Fruit fly (Drosophila melanogaster): ENCODE results near the gene Socs16D.

The Socs16D gene

DNA sequence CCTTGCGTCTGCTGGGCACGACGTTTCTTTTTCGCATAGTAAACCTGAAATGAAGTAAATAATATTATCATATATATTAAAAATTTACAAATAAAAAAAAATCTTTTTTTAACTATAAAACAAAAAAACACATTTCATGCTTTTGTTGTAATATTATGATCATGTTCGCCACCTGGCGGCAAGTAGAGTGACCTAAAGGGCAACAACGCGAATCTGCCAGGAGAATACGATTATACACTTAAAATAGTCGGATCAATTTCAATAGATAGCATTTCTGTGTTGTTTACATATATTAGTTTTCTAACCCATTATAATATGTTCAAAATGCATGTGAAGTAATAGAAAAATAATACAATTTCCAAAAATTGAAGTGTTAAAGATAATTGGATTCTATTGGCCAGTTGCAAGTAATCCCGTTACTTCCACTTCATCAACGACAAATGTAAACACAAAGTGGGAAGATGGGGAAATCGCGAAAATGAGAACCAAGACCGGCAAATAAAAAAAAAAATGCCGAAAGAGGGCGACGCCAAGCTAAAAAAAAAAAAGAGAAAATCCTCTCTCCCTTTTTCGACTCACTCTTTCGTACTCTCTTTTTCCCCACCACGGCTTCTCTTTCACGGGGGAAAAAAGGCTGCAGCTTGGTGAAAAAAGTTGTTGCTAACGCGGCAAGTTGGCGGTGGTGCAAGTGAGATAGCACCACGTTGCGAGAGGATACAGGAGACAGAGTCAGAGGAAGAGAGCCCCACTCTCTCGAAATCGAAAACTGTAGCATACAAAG is 43.4 kb upstream of the Socs16D start:
- TF ChIP-seq Pif1A (GFP tag; optimal IDR thresholded peaks at IDR 0.05) = peak; percentile 29
- 0 out of 2 replicates have a peak, but pooled peaks have one; percentile 31 for TF ChIP-seq CG12605 (GFP tag; IDR thresholded peaks at IDR 0.05)
- TF ChIP-seq CG4496 (GFP tag; IDR thresholded peaks at IDR 0.05) = peak; percentile 49; the same call in 1 of the 3 replicates
- TF ChIP-seq EcR (GFP tag; optimal IDR thresholded peaks at IDR 0.05) = peak; percentile 44
- peak; percentile 28; the same call in 1 of the 3 replicates for TF ChIP-seq fd96Ca (GFP tag; IDR thresholded peaks at IDR 0.05)
- no peak for TF ChIP-seq CG8159 (tag; optimal IDR thresholded peaks at IDR 0.05)

- TF ChIP-seq CG32121 (GFP tag; IDR thresholded peaks at IDR 0.05) (no peak), CG8301 (tag; optimal IDR thresholded peaks at IDR 0.05) (no peak), gl (tag; optimal IDR thresholded peaks at IDR 0.05) (no peak), D1 (tag; optimal IDR thresholded peaks at IDR 0.05) (no peak), CG8159 (tag; optimal IDR thresholded peaks at IDR 0.05) (no peak), CG12605 (GFP tag; IDR thresholded peaks at IDR 0.05) (no peak), Pif1A (GFP tag; optimal IDR thresholded peaks at IDR 0.05) (no peak), CG4496 (GFP tag; IDR thresholded peaks at IDR 0.05) (no peak), CG10348 (GFP tag; IDR thresholded peaks at IDR 0.05) (no peak), Pif1B (GFP tag; optimal IDR thresholded peaks at IDR 0.05) (no peak), CG17806 (tag; optimal IDR thresholded peaks at IDR 0.05) (no peak), Ets98B (GFP tag; IDR thresholded peaks at IDR 0.05) (no peak), CG34367 (tag; optimal IDR thresholded peaks at IDR 0.05) (no peak), EcR (GFP tag; optimal IDR thresholded peaks at IDR 0.05) (no peak), rn (GFP tag; IDR thresholded peaks at IDR 0.05) (no peak), fd96Ca (GFP tag; IDR thresholded peaks at IDR 0.05) (no peak), CG15710 (tag; optimal IDR thresholded peaks at IDR 0.05) (no peak), CG14655 (GFP tag; optimal IDR thresholded peaks at IDR 0.05) (no peak), CG9948 (tag; optimal IDR thresholded peaks at IDR 0.05) (no peak)
These were observed 37.7 kb upstream of the Socs16D start for dm6 chrX:17865103-17865502.

DNA sequence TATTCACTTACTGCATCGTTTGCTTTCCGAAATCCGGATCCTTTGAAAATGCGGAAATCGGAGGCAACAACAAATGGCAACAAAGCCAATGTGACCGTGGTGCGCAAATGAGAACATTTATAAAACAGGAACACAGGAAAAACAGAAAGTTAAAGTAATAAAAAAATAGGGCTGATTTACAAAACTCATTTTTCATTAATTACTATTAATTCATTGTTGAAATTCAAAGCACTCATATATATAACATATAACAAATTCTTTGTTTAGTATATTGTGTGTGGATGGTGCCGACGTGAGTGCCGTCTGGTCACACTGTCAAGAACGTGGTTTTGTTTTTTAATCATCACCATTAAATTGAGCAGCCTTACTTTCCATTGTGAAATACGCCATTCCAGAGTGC is 33.3 kb upstream of the Socs16D start, which contains the start of the genes Arp8 and CG6769:
TSS of gene Arp8 (minus strand) at position 90 of the 400 bp plus-strand sequence.
TSS of gene CG6769 (plus strand) at position 292 of the 400 bp plus-strand sequence.
- TF ChIP-seq CG13204 (GFP tag; optimal IDR thresholded peaks at IDR 0.05) (no peak), Pif1A (GFP tag; optimal IDR thresholded peaks at IDR 0.05) (no peak), CG4496 (GFP tag; IDR thresholded peaks at IDR 0.05) (no peak), D1 (tag; optimal IDR thresholded peaks at IDR 0.05) (no peak), gl (tag; optimal IDR thresholded peaks at IDR 0.05) (no peak), CG10348 (GFP tag; IDR thresholded peaks at IDR 0.05) (no peak), fd96Ca (GFP tag; IDR thresholded peaks at IDR 0.05) (no peak), CG12605 (GFP tag; IDR thresholded peaks at IDR 0.05) (no peak), CG15710 (tag; optimal IDR thresholded peaks at IDR 0.05) (no peak), rn (GFP tag; IDR thresholded peaks at IDR 0.05) (no peak), CG17806 (tag; optimal IDR thresholded peaks at IDR 0.05) (no peak)

DNA sequence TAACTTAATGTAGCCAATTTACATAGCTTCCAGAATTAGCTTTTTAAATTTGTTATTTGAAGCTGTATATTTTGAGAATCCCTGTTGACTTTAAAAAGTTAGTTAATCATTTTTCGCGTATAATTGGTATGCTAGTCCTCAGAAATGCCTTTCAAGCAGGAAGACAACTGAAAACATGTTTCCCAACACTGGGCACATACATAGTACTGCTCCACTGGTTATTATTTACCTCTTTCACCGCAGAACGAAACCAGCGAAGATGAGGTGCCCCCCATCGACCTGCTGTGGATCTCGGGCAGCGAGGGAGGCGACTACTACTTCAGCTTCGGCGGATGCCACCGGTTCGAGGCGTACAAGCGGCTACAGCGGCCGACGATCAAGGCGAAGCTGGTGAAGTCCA is 30.4 kb upstream of the Socs16D start:
- TF ChIP-seq CG17806 (tag; optimal IDR thresholded peaks at IDR 0.05) (no peak), CG8159 (tag; optimal IDR thresholded peaks at IDR 0.05) (no peak), CG8301 (tag; optimal IDR thresholded peaks at IDR 0.05) (no peak), EcR (GFP tag; optimal IDR thresholded peaks at IDR 0.05) (no peak), D1 (tag; optimal IDR thresholded peaks at IDR 0.05) (no peak), CG34367 (tag; optimal IDR thresholded peaks at IDR 0.05) (no peak), CG14655 (GFP tag; optimal IDR thresholded peaks at IDR 0.05) (no peak), CG15710 (tag; optimal IDR thresholded peaks at IDR 0.05) (no peak), Ets98B (GFP tag; IDR thresholded peaks at IDR 0.05) (no peak), Snoo (tag; optimal IDR thresholded peaks at IDR 0.05) (no peak), CG4496 (GFP tag; IDR thresholded peaks at IDR 0.05) (no peak), CG32121 (GFP tag; IDR thresholded peaks at IDR 0.05) (no peak), fd96Ca (GFP tag; IDR thresholded peaks at IDR 0.05) (no peak), CG12605 (GFP tag; IDR thresholded peaks at IDR 0.05) (no peak)

DNA sequence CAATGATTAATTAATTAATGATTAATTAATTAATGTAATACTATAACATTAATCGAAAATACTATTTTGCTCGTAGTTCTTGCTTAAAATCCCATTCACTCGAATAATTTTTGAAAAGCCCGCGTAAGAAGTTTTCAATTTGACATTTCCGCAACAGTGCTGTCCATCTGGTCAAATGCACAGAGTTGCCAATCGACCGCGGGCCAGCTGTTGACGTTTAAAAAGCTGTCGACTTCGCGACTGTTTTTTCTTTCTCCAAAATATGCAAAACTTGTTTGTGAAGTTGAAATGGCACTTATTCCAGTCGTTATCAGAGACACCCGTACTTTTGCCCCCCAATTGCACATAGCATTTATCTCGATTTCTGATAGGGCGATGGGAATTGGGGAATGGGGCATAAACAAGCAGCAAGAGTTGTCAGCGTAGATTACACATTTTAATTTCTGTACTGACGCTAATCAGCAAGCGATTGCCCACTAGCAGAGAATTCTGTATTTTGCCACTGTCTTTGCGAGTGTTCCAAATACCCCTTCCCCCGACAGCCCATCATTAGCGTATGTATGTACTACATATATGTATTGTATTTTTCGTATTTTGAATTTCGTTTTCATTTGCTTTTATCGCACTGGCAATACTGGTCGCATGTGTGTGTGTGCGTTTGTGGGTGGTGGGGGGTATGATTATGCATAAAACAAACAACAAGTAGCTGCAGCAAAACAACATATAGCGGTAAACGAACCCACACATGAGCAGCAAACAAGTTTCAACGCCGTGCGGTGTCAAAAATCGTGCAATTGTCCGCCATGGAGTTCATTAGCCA is 29.3 kb upstream of the Socs16D start, which contains the start of gene Srx:
TSS of gene Srx (plus strand) at position 517 of the 820 bp plus-strand sequence.
- TF ChIP-seq CG13204 (GFP tag; optimal IDR thresholded peaks at IDR 0.05) = no peak
- no peak for TF ChIP-seq CG14655 (GFP tag; optimal IDR thresholded peaks at IDR 0.05)
- TF ChIP-seq CG12605 (GFP tag; IDR thresholded peaks at IDR 0.05) = no peak
- peak; percentile 65; the same call in 1 of the 3 replicates for TF ChIP-seq CG4496 (GFP tag; IDR thresholded peaks at IDR 0.05)
- TF ChIP-seq CG9948 (tag; optimal IDR thresholded peaks at IDR 0.05) = peak; percentile 1
- peak; percentile 56 for TF ChIP-seq EcR (GFP tag; optimal IDR thresholded peaks at IDR 0.05)
- TF ChIP-seq CG10348 (GFP tag; IDR thresholded peaks at IDR 0.05) = no peak
- TF ChIP-seq fd96Ca (GFP tag; IDR thresholded peaks at IDR 0.05) = peak; percentile 36; the same call in 1 of the 3 replicates
- no peak for TF ChIP-seq rn (GFP tag; IDR thresholded peaks at IDR 0.05)
- TF ChIP-seq CG32121 (GFP tag; IDR thresholded peaks at IDR 0.05) = peak; percentile 35; the same call in 1 of the 2 replicates
- TF ChIP-seq CG17806 (tag; optimal IDR thresholded peaks at IDR 0.05) = no peak
- TF ChIP-seq CG8159 (tag; optimal IDR thresholded peaks at IDR 0.05) = peak; percentile 20
- peak; percentile 23 for TF ChIP-seq CG15710 (tag; optimal IDR thresholded peaks at IDR 0.05)
- peak; percentile 37; the same call in 1 of the 2 replicates for TF ChIP-seq Ets98B (GFP tag; IDR thresholded peaks at IDR 0.05)
- no peak for TF ChIP-seq CG8301 (tag; optimal IDR thresholded peaks at IDR 0.05)
- no peak for TF ChIP-seq Snoo (tag; optimal IDR thresholded peaks at IDR 0.05)
- TF ChIP-seq D1 (tag; optimal IDR thresholded peaks at IDR 0.05) = no peak
- peak; percentile 1 for TF ChIP-seq CG34367 (tag; optimal IDR thresholded peaks at IDR 0.05)
- TF ChIP-seq Pif1A (GFP tag; optimal IDR thresholded peaks at IDR 0.05) = no peak
- TF ChIP-seq Pif1B (GFP tag; optimal IDR thresholded peaks at IDR 0.05) = no peak
- no peak for TF ChIP-seq gl (tag; optimal IDR thresholded peaks at IDR 0.05)

Measured in whole organism, pupa.